Fruit fly (Drosophila melanogaster) whole organism, embryonic: Measurements from ENCODE around the gene Fife.

Experiments
- Abd-B ChIP-seq: fragments of 200-800 bp; sonication (Bioruptor generic); optimal IDR thresholded peaks from 2 replicates; lab custom pipeline; 2018; ENCODE audit warnings: missing biosample characterization, mild to moderate bottlenecking, missing genetic modification characterization, moderate library complexity
- Ada2b ChIP-seq: fragments of 200-800 bp; sonication (Bioruptor generic); IDR thresholded peaks from 2 replicates; pipeline ENCODE4 v1.3.6; 2022; ENCODE audit warnings: missing biosample characterization, missing genetic modification characterization
- Antp ChIP-seq: fragments of 200-800 bp; sonication (Bioruptor generic); optimal IDR thresholded peaks from 3 replicates; lab custom pipeline; 2016; ENCODE audit warnings: missing biosample characterization, missing genetic modification characterization
- BEAF-32 ChIP-seq: fragments of 200-800 bp; sonication (Bioruptor generic); optimal IDR thresholded peaks from 3 replicates; lab custom pipeline; 2017; ENCODE audit warnings: missing biosample characterization, missing genetic modification characterization, mild to moderate bottlenecking, moderate library complexity, missing genetic modification reagents
- CG10959 ChIP-seq: fragments of 200-800 bp; sonication (Bioruptor generic); IDR thresholded peaks from 2 replicates; pipeline ENCODE4 v1.3.6; 2022; ENCODE audit warnings: missing biosample characterization, missing genetic modification characterization
- CG11456 ChIP-seq: fragments of 200-800 bp; sonication (Bioruptor generic); IDR thresholded peaks from 3 replicates; pipeline ENCODE4 v1.3.6; 2022; ENCODE audit warnings: missing biosample characterization, missing genetic modification characterization
- CG14050 ChIP-seq: fragments of 200-800 bp; sonication (Bioruptor generic); IDR thresholded peaks from 3 replicates; pipeline ENCODE4 v1.3.6; 2022; ENCODE audit warnings: missing biosample characterization, missing genetic modification characterization
- CG17361 ChIP-seq: fragments of 200-800 bp; sonication (Bioruptor generic); IDR thresholded peaks from 3 replicates; pipeline ENCODE4 v1.3.6; 2022; ENCODE audit warnings: missing biosample characterization, missing genetic modification characterization
- CG17612 ChIP-seq: fragments of 200-800 bp; sonication (Bioruptor generic); IDR thresholded peaks from 2 replicates; pipeline ENCODE4 v1.3.6; 2022; ENCODE audit warnings: missing biosample characterization, missing genetic modification characterization
- CG2678 ChIP-seq: fragments of 200-800 bp; sonication (Bioruptor generic); optimal IDR thresholded peaks from 3 replicates; lab custom pipeline; 2019; ENCODE audit warnings: missing biosample characterization, mild to moderate bottlenecking, missing genetic modification characterization, moderate library complexity
- CG2889 ChIP-seq: fragments of 200-800 bp; sonication (Bioruptor generic); IDR thresholded peaks from 3 replicates; pipeline ENCODE4 v1.3.6; 2022; ENCODE audit warnings: missing biosample characterization, missing genetic modification characterization
- CG31365 ChIP-seq: fragments of 200-800 bp; sonication (Bioruptor generic); optimal IDR thresholded peaks from 2 replicates; lab custom pipeline; 2018; ENCODE audit warnings: missing biosample characterization, mild to moderate bottlenecking, missing genetic modification characterization
- CG31388 ChIP-seq: fragments of 200-800 bp; sonication (Bioruptor generic); optimal IDR thresholded peaks from 2 replicates; lab custom pipeline; 2016; ENCODE audit warnings: missing biosample characterization, missing genetic modification characterization
- CG4360 ChIP-seq: fragments of 200-800 bp; sonication (Bioruptor generic); IDR thresholded peaks from 2 replicates; pipeline ENCODE4 v1.3.6; 2022; ENCODE audit warnings: missing biosample characterization, missing genetic modification characterization
- CG6654 ChIP-seq: fragments of 200-800 bp; sonication (Bioruptor generic); optimal IDR thresholded peaks from 2 replicates; lab custom pipeline; 2017; ENCODE audit warnings: missing biosample characterization, mild to moderate bottlenecking, missing genetic modification characterization
- CG6689 ChIP-seq: fragments of 200-800 bp; sonication (Bioruptor generic); IDR thresholded peaks from 2 replicates; pipeline ENCODE4 v1.3.6; 2022; ENCODE audit warnings: missing biosample characterization, missing genetic modification characterization
- CG6765 ChIP-seq: fragments of 200-800 bp; sonication (Bioruptor generic); optimal IDR thresholded peaks from 3 replicates; lab custom pipeline; 2017; ENCODE audit warnings: missing biosample characterization, mild to moderate bottlenecking, missing genetic modification characterization
- CG7745 ChIP-seq: fragments of 200-800 bp; sonication (Bioruptor generic); optimal IDR thresholded peaks from 2 replicates; lab custom pipeline; 2018; ENCODE audit warnings: missing biosample characterization, mild to moderate bottlenecking, missing genetic modification characterization, moderate library complexity
- CG8924 ChIP-seq: fragments of 200-800 bp; optimal IDR thresholded peaks from 3 replicates; lab custom pipeline; 2019; ENCODE audit warnings: missing biosample characterization, mild to moderate bottlenecking, missing genetic modification characterization, moderate library complexity
- CG9437 ChIP-seq: fragments of 200-800 bp; sonication (Bioruptor generic); optimal IDR thresholded peaks from 2 replicates; lab custom pipeline; 2018; ENCODE audit warnings: missing biosample characterization, mild to moderate bottlenecking, missing genetic modification characterization
- CG9609 ChIP-seq: fragments of 200-800 bp; sonication (Bioruptor generic); optimal IDR thresholded peaks from 3 replicates; lab custom pipeline; 2016; ENCODE audit warnings: missing biosample characterization, missing genetic modification characterization
- CTCF ChIP-seq: fragments of 200-800 bp; sonication (Bioruptor generic); optimal IDR thresholded peaks from 2 replicates; lab custom pipeline; 2017; ENCODE audit warnings: missing biosample characterization, mild to moderate bottlenecking, missing genetic modification characterization, moderate library complexity
- Dfd ChIP-seq, 2 experiments: fragments of >200 bp; optimal IDR thresholded peaks; 2 replicates each; lab custom pipeline; 2017; ENCODE audit warnings: missing biosample characterization in 2 of 2, missing genetic modification characterization in 2 of 2
- E2f2 ChIP-seq: fragments of 200-800 bp; sonication (Bioruptor generic); IDR thresholded peaks from 2 replicates; pipeline ENCODE4 v1.3.6; 2022; ENCODE audit warnings: missing biosample characterization, missing genetic modification characterization
- HmgZ ChIP-seq: fragments of 200-800 bp; sonication (Bioruptor generic); optimal IDR thresholded peaks from 2 replicates; lab custom pipeline; 2018; ENCODE audit warnings: missing biosample characterization, mild to moderate bottlenecking, missing genetic modification characterization
- Hr51 ChIP-seq, 2 experiments: fragments of 200-800 bp; sonication (Bioruptor generic); optimal IDR thresholded peaks; 2 replicates in 1 of 2; 3 replicates in 1 of 2; lab custom pipeline; 2016 to 2018; ENCODE audit warnings: missing biosample characterization in 2 of 2, missing genetic modification characterization in 2 of 2, mild to moderate bottlenecking in 1 of 2, moderate library complexity in 1 of 2
- Med ChIP-seq: fragments of 200-800 bp; sonication (Bioruptor generic); peaks from one replicate; lab custom pipeline; 2016; ENCODE audit warnings: missing biosample characterization, missing genetic modification characterization, mild to moderate bottlenecking, inconsistent platforms, moderate library complexity
- Mrtf ChIP-seq: fragments of 200-800 bp; sonication (Bioruptor generic); IDR thresholded peaks from 3 replicates; pipeline ENCODE4 v1.3.6; 2022; ENCODE audit warnings: missing biosample characterization, missing genetic modification characterization
- NC2α ChIP-seq: fragments of 200-800 bp; sonication (Bioruptor generic); optimal IDR thresholded peaks from 2 replicates; lab custom pipeline; 2016; ENCODE audit warnings: missing biosample characterization, missing genetic modification characterization
- Opbp ChIP-seq: fragments of 200-800 bp; sonication (Bioruptor generic); IDR thresholded peaks from 3 replicates; pipeline ENCODE4 v1.3.6; 2022; ENCODE audit warnings: missing biosample characterization, missing genetic modification characterization; ENCODE audit not compliant: partially characterized antibody
- Ptx1 ChIP-seq: fragments of 200-800 bp; sonication (Bioruptor generic); IDR thresholded peaks from 2 replicates; pipeline ENCODE4 v1.3.6; 2022; ENCODE audit warnings: missing biosample characterization, missing genetic modification characterization
- Sox100B ChIP-seq: fragments of 200-800 bp; sonication (Bioruptor generic); optimal IDR thresholded peaks from 3 replicates; lab custom pipeline; 2018; ENCODE audit warnings: missing biosample characterization, mild to moderate bottlenecking, missing genetic modification characterization
- Spps ChIP-seq: fragments of 200-800 bp; sonication (Bioruptor generic); optimal IDR thresholded peaks from 2 replicates; lab custom pipeline; 2018; ENCODE audit warnings: missing biosample characterization, mild to moderate bottlenecking, missing genetic modification characterization
- Sry-β ChIP-seq: fragments of 200-800 bp; sonication (Bioruptor generic); optimal IDR thresholded peaks from 2 replicates; lab custom pipeline; 2018; ENCODE audit warnings: missing biosample characterization, mild to moderate bottlenecking, missing genetic modification characterization, moderate library complexity
- Vsx1 ChIP-seq: fragments of 200-800 bp; sonication (Bioruptor generic); optimal IDR thresholded peaks from 2 replicates; lab custom pipeline; 2017; ENCODE audit warnings: missing biosample characterization, mild to moderate bottlenecking, missing genetic modification characterization, missing genetic modification reagents
- Xbp1 ChIP-seq: fragments of 200-800 bp; sonication (Bioruptor generic); optimal IDR thresholded peaks from 3 replicates; lab custom pipeline; 2016; ENCODE audit warnings: missing biosample characterization, mild to moderate bottlenecking, missing genetic modification characterization
- bigmax ChIP-seq: fragments of 200-800 bp; sonication (Bioruptor generic); optimal IDR thresholded peaks from 2 replicates; lab custom pipeline; 2018; ENCODE audit warnings: missing biosample characterization, mild to moderate bottlenecking, missing genetic modification characterization
- corto ChIP-seq: fragments of 200-800 bp; sonication (Bioruptor generic); optimal IDR thresholded peaks from 2 replicates; lab custom pipeline; 2016; ENCODE audit warnings: missing biosample characterization, mild to moderate bottlenecking, missing genetic modification characterization, moderate library complexity
- dmrt11E ChIP-seq: fragments of 200-800 bp; sonication (Bioruptor generic); optimal IDR thresholded peaks from 3 replicates; lab custom pipeline; 2018; ENCODE audit warnings: missing biosample characterization, mild to moderate bottlenecking, missing genetic modification characterization, moderate library complexity
- en ChIP-seq: fragments of 200-800 bp; sonication (Bioruptor generic); optimal IDR thresholded peaks from 2 replicates; lab custom pipeline; 2016; ENCODE audit warnings: missing biosample characterization, missing genetic modification characterization
- gsb-n ChIP-seq: fragments of 200-800 bp; sonication (Bioruptor generic); optimal IDR thresholded peaks from 3 replicates; lab custom pipeline; 2018; ENCODE audit warnings: missing biosample characterization, mild to moderate bottlenecking, missing genetic modification characterization
- jigr1 ChIP-seq: fragments of 200-800 bp; sonication (Bioruptor generic); IDR thresholded peaks from 3 replicates; pipeline ENCODE4 v1.3.6; 2022; ENCODE audit warnings: missing biosample characterization, missing genetic modification characterization
- lab ChIP-seq: fragments of 200-800 bp; sonication (Bioruptor generic); optimal IDR thresholded peaks from 3 replicates; lab custom pipeline; 2017; ENCODE audit warnings: missing biosample characterization, missing genetic modification characterization, mild to moderate bottlenecking, moderate library complexity, missing genetic modification reagents
- lov ChIP-seq, 2 experiments: fragments of 200-800 bp in 1 of 2; fragments of >200 bp in 1 of 2; sonication (Bioruptor generic) in 1 of 2; IDR thresholded peaks in 1 of 2; optimal IDR thresholded peaks in 1 of 2; 2 replicates in 1 of 2; 3 replicates in 1 of 2; pipeline versions ENCODE4 v1.3.6 to Lab custom; 2017 to 2022; ENCODE audit warnings: missing biosample characterization in 1 of 2, missing genetic modification characterization in 1 of 2
- mld ChIP-seq: fragments of 200-800 bp; sonication (Bioruptor generic); IDR thresholded peaks from 3 replicates; pipeline ENCODE4 v1.3.6; 2022; ENCODE audit warnings: missing biosample characterization, missing genetic modification characterization; ENCODE audit not compliant: partially characterized antibody
- psq ChIP-seq: fragments of 200-800 bp; sonication (Bioruptor generic); optimal IDR thresholded peaks from 2 replicates; lab custom pipeline; 2017; ENCODE audit warnings: missing biosample characterization, missing genetic modification characterization
- pzg ChIP-seq: fragments of 200-800 bp; sonication (Bioruptor generic); optimal IDR thresholded peaks from 3 replicates; lab custom pipeline; 2018; ENCODE audit warnings: missing biosample characterization, mild to moderate bottlenecking, missing genetic modification characterization, moderate library complexity
- row ChIP-seq: fragments of 200-800 bp; sonication (Bioruptor generic); IDR thresholded peaks from 3 replicates; pipeline ENCODE4 v1.3.6; 2022; ENCODE audit warnings: missing biosample characterization, missing genetic modification characterization
- seq ChIP-seq: fragments of 200-800 bp; sonication (Bioruptor generic); IDR thresholded peaks from 2 replicates; pipeline ENCODE4 v1.3.6; 2022; ENCODE audit warnings: missing biosample characterization, missing genetic modification characterization
- sob ChIP-seq: fragments of 200-800 bp; sonication (Bioruptor generic); IDR thresholded peaks from 2 replicates; pipeline ENCODE4 v1.3.6; 2022; ENCODE audit warnings: missing biosample characterization, missing genetic modification characterization
- tna ChIP-seq: fragments of 200-800 bp; sonication (Bioruptor generic); IDR thresholded peaks from 2 replicates; pipeline ENCODE4 v1.3.6; 2022; ENCODE audit warnings: missing biosample characterization, missing genetic modification characterization; ENCODE audit not compliant: partially characterized antibody

The Fife gene

DNA sequence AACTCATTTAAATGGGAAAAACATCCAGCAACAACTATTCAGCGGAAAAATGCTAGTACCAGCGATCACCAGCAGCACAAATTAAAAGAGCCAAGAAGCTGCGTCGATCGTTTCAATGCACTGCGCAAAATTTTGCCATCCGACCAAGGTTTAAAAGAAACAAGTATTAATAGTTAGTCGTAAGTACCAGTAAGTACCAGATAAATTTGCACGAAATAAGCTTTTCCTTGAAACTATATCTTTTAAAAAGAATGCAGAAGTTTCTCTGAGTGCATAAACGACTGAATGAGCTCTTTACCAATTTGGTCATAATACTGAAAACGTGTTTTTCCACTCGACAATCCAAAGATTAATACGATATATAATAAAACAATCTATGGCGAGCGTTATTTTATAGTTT, 21.7 kb upstream of the Fife start (continued):
- TF ChIP-seq CG6765 (no peak), lab (GFP tag; lab: Kevin White, UChicago) (peak; percentile 82), CG31365 (tag; lab: Kevin White, UChicago) (no peak), seq (peak; percentile 75), gsb-n (tag; lab: Kevin White, UChicago) (no peak), CG8924 (tag; lab: Kevin White, UChicago) (peak; percentile 40), HmgZ (tag; lab: Kevin White, UChicago) (peak; percentile 37), Med (GFP tag; lab: Kevin White, UChicago) (peak; percentile 98), dmrt11E (tag; lab: Kevin White, UChicago) (peak; percentile 20), pzg (GFP tag; lab: Kevin White, UChicago) (no peak), Vsx1 (no peak), Opbp (no peak), Spps (tag; lab: Kevin White, UChicago) (no peak), bigmax (GFP tag; lab: Kevin White, UChicago) (no peak), CG11456 (GFP tag; lab: Robert Waterston, UW) (peak; percentile 72; the same call in 2 of the 3 replicates), Xbp1 (peak; percentile 80), tna (no peak), CG6654 (no peak), Abd-B (GFP tag; lab: Kevin White, UChicago) (peak; percentile 79), E2f2 (peak; percentile 48), corto (GFP tag; lab: Kevin White, UChicago) (no peak), psq (GFP tag; lab: Kevin White, UChicago) (no peak), CG9437 (GFP tag; lab: Kevin White, UChicago) (peak; percentile 55), NC2α (GFP tag; lab: Kevin White, UChicago) (no peak), Antp (GFP tag; lab: Kevin White, UChicago) (peak; percentile 53), en (GFP tag; lab: Kevin White, UChicago) (peak; percentile 4), CG2678 (peak; percentile 73), Dfd (GFP tag; optimal IDR thresholded peaks at IDR 0.05; lab: Kevin White, UChicago) (no peak)
- TF ChIP-seq, all 482 proteins: peak for 294

DNA sequence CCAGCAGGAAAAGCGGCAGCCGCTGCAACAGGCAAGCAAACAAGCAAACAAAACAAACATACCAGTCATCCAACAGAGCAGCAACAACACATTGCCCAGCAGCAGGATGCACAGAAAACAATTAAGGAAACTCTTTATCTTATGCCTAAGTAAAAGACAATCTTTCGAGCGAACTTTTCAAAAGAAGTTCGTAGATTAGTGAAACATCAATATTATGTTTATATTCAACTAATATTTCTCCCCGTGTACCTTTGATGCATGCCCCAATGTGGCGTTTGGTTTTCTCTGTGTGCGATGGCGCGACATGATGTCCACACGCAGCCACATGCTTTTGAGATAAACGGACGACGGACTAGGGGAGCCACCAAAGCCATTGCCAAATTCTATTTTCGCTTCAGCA, 19.4 kb upstream of the Fife start:
- no peak for TF ChIP-seq CG17361 (GFP tag; lab: Robert Waterston, UW)
- TF ChIP-seq lov (optimal IDR thresholded peaks at IDR 0.05; lab: Kevin White, UChicago): no peak
- no peak for TF ChIP-seq lov (GFP tag; IDR thresholded peaks at IDR 0.05; lab: Robert Waterston, UW)
- no peak for TF ChIP-seq Abd-B (GFP tag; lab: Kevin White, UChicago)
- no peak for TF ChIP-seq BEAF-32 (GFP tag; lab: Kevin White, UChicago)
- no peak for TF ChIP-seq jigr1 (GFP tag; lab: Robert Waterston, UW)
- peak; percentile 19; the same call in 1 of the 2 replicates for TF ChIP-seq CG6689 (GFP tag; lab: Robert Waterston, UW)
- no peak for TF ChIP-seq sob (GFP tag; lab: Robert Waterston, UW)
- TF ChIP-seq Antp (GFP tag; lab: Kevin White, UChicago): no peak
- TF ChIP-seq row (GFP tag; lab: Robert Waterston, UW): 0 out of 3 replicates have a peak, but pooled peaks have one; percentile 11
- TF ChIP-seq Ptx1 (GFP tag; lab: Robert Waterston, UW): no peak
- no peak for TF ChIP-seq CTCF (GFP tag; lab: Kevin White, UChicago)
- TF ChIP-seq CG14050 (GFP tag; lab: Robert Waterston, UW): no peak
- TF ChIP-seq Sry-β (GFP tag; lab: Kevin White, UChicago): no peak
- no peak for TF ChIP-seq Dfd (GFP tag; optimal IDR thresholded peaks at IDR 0.05; lab: Kevin White, UChicago)
- no peak for TF ChIP-seq CG31388 (GFP tag; lab: Kevin White, UChicago)
- TF ChIP-seq Mrtf (GFP tag; lab: Robert Waterston, UW): 0 out of 3 replicates have a peak, but pooled peaks have one; percentile 17
- no peak for TF ChIP-seq mld (GFP tag; lab: Robert Waterston, UW)
- no peak for TF ChIP-seq Sox100B
- no peak for TF ChIP-seq CG17612
- no peak for TF ChIP-seq CG9609
- TF ChIP-seq CG10959 (GFP tag; lab: Robert Waterston, UW): no peak
- TF ChIP-seq CG7745 (tag; lab: Kevin White, UChicago): no peak
- 0 out of 3 replicates have a peak, but pooled peaks have one; percentile 35 for TF ChIP-seq CG2889
- peak in 1 of 2 experiments; percentile 8 for TF ChIP-seq Hr51 (GFP tag; optimal IDR thresholded peaks at IDR 0.05; lab: Kevin White, UChicago)
- TF ChIP-seq CG4360 (GFP tag; lab: Robert Waterston, UW): no peak
- TF ChIP-seq Ada2b (GFP tag; lab: Robert Waterston, UW): no peak
- no peak for TF ChIP-seq CG9437 (GFP tag; lab: Kevin White, UChicago)
